Fruit fly (Drosophila melanogaster) whole organism, embryonic: ENCODE measurements around the gene CG44362.

Experiments used
- CG10209 ChIP-seq: fragments of 200-800 bp; sonication (Bioruptor generic); optimal IDR thresholded peaks from 3 replicates; lab custom pipeline; 2017; ENCODE audit warnings: missing biosample characterization, mild to moderate bottlenecking, missing genetic modification characterization, missing genetic modification reagents
- CG10274 ChIP-seq: fragments of 200-800 bp; sonication (Bioruptor generic); optimal IDR thresholded peaks from 3 replicates; lab custom pipeline; 2017; ENCODE audit warnings: missing biosample characterization, mild to moderate bottlenecking, missing genetic modification characterization
- CG10321 ChIP-seq: fragments of 200-800 bp; sonication (Bioruptor generic); IDR thresholded peaks from 2 replicates; pipeline ENCODE4 v1.3.6; 2022; ENCODE audit warnings: missing biosample characterization, missing genetic modification characterization
- CG11093 ChIP-seq: fragments of 200-800 bp; sonication (Bioruptor generic); IDR thresholded peaks from 3 replicates; pipeline ENCODE4 v1.3.6; 2022; ENCODE audit warnings: missing biosample characterization, missing genetic modification characterization
- CG11247 ChIP-seq: fragments of 200-800 bp; sonication (Bioruptor generic); IDR thresholded peaks from 2 replicates; pipeline ENCODE4 v1.3.6; 2022; ENCODE audit warnings: missing biosample characterization, missing genetic modification characterization
- CG13624 ChIP-seq: fragments of 200-800 bp; sonication (Bioruptor generic); optimal IDR thresholded peaks from 2 replicates; lab custom pipeline; 2016; ENCODE audit warnings: missing biosample characterization, missing genetic modification characterization
- CG15696 ChIP-seq: fragments of 200-800 bp; sonication (Bioruptor generic); optimal IDR thresholded peaks from 2 replicates; lab custom pipeline; 2019; ENCODE audit warnings: missing biosample characterization, mild to moderate bottlenecking, missing genetic modification characterization, moderate library complexity
- CG16813 ChIP-seq: fragments of 200-800 bp; sonication (Bioruptor generic); IDR thresholded peaks from 3 replicates; pipeline ENCODE4 v1.3.6; 2022; ENCODE audit warnings: missing biosample characterization, missing genetic modification characterization; ENCODE audit not compliant: partially characterized antibody
- CG17186 ChIP-seq: fragments of 200-800 bp; sonication (Bioruptor generic); optimal IDR thresholded peaks from 3 replicates; lab custom pipeline; 2017; ENCODE audit warnings: missing biosample characterization, missing genetic modification reagents, missing genetic modification characterization
- CG17568 ChIP-seq: fragments of 200-800 bp; sonication (Bioruptor generic); optimal IDR thresholded peaks from 2 replicates; lab custom pipeline; 2018; ENCODE audit warnings: missing biosample characterization, mild to moderate bottlenecking, missing genetic modification characterization, moderate library complexity
- CG18764 ChIP-seq: fragments of 200-800 bp; sonication (Bioruptor generic); optimal IDR thresholded peaks from 3 replicates; lab custom pipeline; 2016; ENCODE audit warnings: missing biosample characterization, missing genetic modification characterization
- CG2199 ChIP-seq: fragments of 200-800 bp; sonication (Bioruptor generic); IDR thresholded peaks from 3 replicates; pipeline ENCODE4 v1.3.6; 2022; ENCODE audit warnings: missing biosample characterization, missing genetic modification characterization
- CG2875 ChIP-seq: fragments of 200-800 bp; sonication (Bioruptor generic); optimal IDR thresholded peaks from 2 replicates; lab custom pipeline; 2017; ENCODE audit warnings: missing biosample characterization, mild to moderate bottlenecking, missing genetic modification characterization, missing genetic modification reagents
- CG7271 ChIP-seq: fragments of 200-800 bp; sonication (Bioruptor generic); optimal IDR thresholded peaks from 2 replicates; lab custom pipeline; 2018; ENCODE audit warnings: missing biosample characterization, mild to moderate bottlenecking, missing genetic modification characterization, moderate library complexity
- CG8924 ChIP-seq: fragments of 200-800 bp; optimal IDR thresholded peaks from 3 replicates; lab custom pipeline; 2019; ENCODE audit warnings: missing biosample characterization, mild to moderate bottlenecking, missing genetic modification characterization, moderate library complexity
- CG9817 ChIP-seq: fragments of 200-800 bp; sonication (Bioruptor generic); optimal IDR thresholded peaks from 2 replicates; lab custom pipeline; 2018; ENCODE audit warnings: missing biosample characterization, mild to moderate bottlenecking, missing genetic modification characterization, moderate library complexity
- D19B ChIP-seq: fragments of 200-800 bp; sonication (Bioruptor generic); optimal IDR thresholded peaks from 2 replicates; lab custom pipeline; 2017; ENCODE audit warnings: missing biosample characterization, mild to moderate bottlenecking, missing genetic modification characterization
- Dad ChIP-seq: fragments of 200-800 bp; sonication (Bioruptor generic); optimal IDR thresholded peaks from 3 replicates; lab custom pipeline; 2016; ENCODE audit warnings: missing biosample characterization, missing genetic modification characterization
- Dref ChIP-seq: fragments of 200-800 bp; sonication (Bioruptor generic); IDR thresholded peaks from 2 replicates; pipeline ENCODE4 v1.3.6; 2022; ENCODE audit warnings: missing biosample characterization, missing genetic modification characterization
- Fer1 ChIP-seq: fragments of 200-800 bp; sonication (Bioruptor generic); optimal IDR thresholded peaks from 2 replicates; lab custom pipeline; 2017; ENCODE audit warnings: missing biosample characterization, mild to moderate bottlenecking, missing genetic modification characterization
- GATAe ChIP-seq: fragments of 200-800 bp; sonication (Bioruptor generic); conservative IDR thresholded peaks from 2 replicates; pipeline ENCODE4 v1.3.6; 2022; ENCODE audit warnings: missing biosample characterization, missing genetic modification characterization
- HLH54F ChIP-seq: fragments of 200-800 bp; sonication (Bioruptor generic); optimal IDR thresholded peaks from 3 replicates; lab custom pipeline; 2016; ENCODE audit warnings: missing biosample characterization, missing genetic modification characterization
- Jarid2 ChIP-seq: fragments of 200-800 bp; sonication (Bioruptor generic); optimal IDR thresholded peaks from 3 replicates; lab custom pipeline; 2017; ENCODE audit warnings: mild to moderate bottlenecking, missing biosample characterization, missing genetic modification reagents, missing genetic modification characterization
- Lhr ChIP-seq: fragments of 200-800 bp; sonication (Bioruptor generic); optimal IDR thresholded peaks from 3 replicates; lab custom pipeline; 2017; ENCODE audit warnings: mild to moderate bottlenecking, missing biosample characterization, missing genetic modification reagents, missing genetic modification characterization
- Lpt ChIP-seq: fragments of >200 bp; optimal IDR thresholded peaks from 2 replicates; lab custom pipeline; 2018; ENCODE audit warnings: missing biosample characterization, missing genetic modification characterization
- NC2β ChIP-seq: fragments of 200-800 bp; sonication (Bioruptor generic); optimal IDR thresholded peaks from 2 replicates; lab custom pipeline; 2016; ENCODE audit warnings: missing biosample characterization, missing genetic modification characterization
- Ravus ChIP-seq: fragments of 200-800 bp; sonication (Bioruptor generic); IDR thresholded peaks from 2 replicates; pipeline ENCODE4 v1.3.6; 2022; ENCODE audit warnings: missing biosample characterization, missing genetic modification characterization
- Sox100B ChIP-seq: fragments of 200-800 bp; sonication (Bioruptor generic); optimal IDR thresholded peaks from 3 replicates; lab custom pipeline; 2018; ENCODE audit warnings: missing biosample characterization, mild to moderate bottlenecking, missing genetic modification characterization
- YL-1 ChIP-seq: fragments of 200-800 bp; sonication (Bioruptor generic); optimal IDR thresholded peaks from 3 replicates; lab custom pipeline; 2017; ENCODE audit warnings: missing biosample characterization, mild to moderate bottlenecking, missing genetic modification characterization
- az2 ChIP-seq: fragments of 200-800 bp; sonication (Bioruptor generic); optimal IDR thresholded peaks from 3 replicates; lab custom pipeline; 2016; ENCODE audit warnings: missing biosample characterization, missing genetic modification characterization
- btn ChIP-seq: fragments of 200-800 bp; sonication (Bioruptor generic); optimal IDR thresholded peaks from 2 replicates; lab custom pipeline; 2016; ENCODE audit warnings: missing biosample characterization, missing genetic modification characterization
- chinmo ChIP-seq: fragments of 200-800 bp; sonication (Bioruptor generic); IDR thresholded peaks from 4 replicates; pipeline ENCODE4 v1.3.6; 2022; ENCODE audit warnings: missing biosample characterization, missing genetic modification characterization; ENCODE audit not compliant: partially characterized antibody
- crol ChIP-seq: fragments of 200-800 bp; sonication (Bioruptor generic); IDR thresholded peaks from 2 replicates; pipeline ENCODE4 v1.3.6; 2022; ENCODE audit warnings: missing biosample characterization, missing genetic modification characterization
- emc ChIP-seq: fragments of 200-800 bp; sonication (Bioruptor generic); optimal IDR thresholded peaks from 2 replicates; lab custom pipeline; 2016; ENCODE audit warnings: missing biosample characterization, missing genetic modification characterization
- en ChIP-seq: fragments of 200-800 bp; sonication (Bioruptor generic); optimal IDR thresholded peaks from 2 replicates; lab custom pipeline; 2016; ENCODE audit warnings: missing biosample characterization, missing genetic modification characterization
- gt ChIP-seq: fragments of 200-800 bp; sonication (Bioruptor generic); IDR thresholded peaks from 2 replicates; pipeline ENCODE4 v1.3.6; 2022; ENCODE audit warnings: missing biosample characterization, missing genetic modification characterization
- ham ChIP-seq: fragments of 200-800 bp; sonication (Bioruptor generic); IDR thresholded peaks from 2 replicates; pipeline ENCODE4 v1.3.6; 2022; ENCODE audit warnings: missing biosample characterization, missing genetic modification characterization
- her ChIP-seq: fragments of 200-800 bp; sonication (Bioruptor generic); optimal IDR thresholded peaks from 2 replicates; lab custom pipeline; 2016; ENCODE audit warnings: missing biosample characterization, missing genetic modification characterization
- hkb ChIP-seq, 2 experiments: fragments of 200-800 bp in 1 of 2; fragments of >200 bp in 1 of 2; sonication (Bioruptor generic) in 1 of 2; IDR thresholded peaks in 1 of 2; optimal IDR thresholded peaks in 1 of 2; 2 replicates each; pipeline versions ENCODE4 v1.3.6 to Lab custom; 2017 to 2022; ENCODE audit warnings: missing biosample characterization in 1 of 2, missing genetic modification characterization in 1 of 2
- insv ChIP-seq, 2 experiments: fragments of 200-800 bp; sonication (Bioruptor generic); optimal IDR thresholded peaks; 3 replicates each; lab custom pipeline; 2016 to 2018; ENCODE audit warnings: missing biosample characterization in 2 of 2, missing genetic modification characterization in 2 of 2
- jigr1 ChIP-seq: fragments of 200-800 bp; sonication (Bioruptor generic); IDR thresholded peaks from 3 replicates; pipeline ENCODE4 v1.3.6; 2022; ENCODE audit warnings: missing biosample characterization, missing genetic modification characterization
- jing ChIP-seq: fragments of 200-800 bp; sonication (Bioruptor generic); optimal IDR thresholded peaks from 2 replicates; lab custom pipeline; 2018; ENCODE audit warnings: missing biosample characterization, mild to moderate bottlenecking, missing genetic modification characterization
- nmo ChIP-seq: fragments of 200-800 bp; sonication (Bioruptor generic); optimal IDR thresholded peaks from 2 replicates; lab custom pipeline; 2018; ENCODE audit warnings: missing biosample characterization, mild to moderate bottlenecking, missing genetic modification characterization, moderate library complexity
- pb ChIP-seq: fragments of 200-800 bp; sonication (Bioruptor generic); optimal IDR thresholded peaks from 3 replicates; lab custom pipeline; 2016; ENCODE audit warnings: missing biosample characterization, missing genetic modification characterization
- sens ChIP-seq: fragments of 200-800 bp; sonication (Bioruptor generic); peaks from one replicate; lab custom pipeline; 2016; ENCODE audit warnings: missing biosample characterization, missing genetic modification characterization
- sob ChIP-seq: fragments of 200-800 bp; sonication (Bioruptor generic); IDR thresholded peaks from 2 replicates; pipeline ENCODE4 v1.3.6; 2022; ENCODE audit warnings: missing biosample characterization, missing genetic modification characterization
- sqz ChIP-seq: fragments of 200-800 bp; sonication (Bioruptor generic); optimal IDR thresholded peaks from 3 replicates; lab custom pipeline; 2018; ENCODE audit warnings: missing biosample characterization, mild to moderate bottlenecking, missing genetic modification characterization
- trem ChIP-seq: fragments of 200-800 bp; optimal IDR thresholded peaks from 3 replicates; lab custom pipeline; 2019; ENCODE audit warnings: missing biosample characterization, mild to moderate bottlenecking, missing genetic modification characterization, moderate library complexity
- tup ChIP-seq: fragments of 200-800 bp; sonication (Bioruptor generic); optimal IDR thresholded peaks from 2 replicates; lab custom pipeline; 2016; ENCODE audit warnings: missing biosample characterization, mild to moderate bottlenecking, missing genetic modification characterization, moderate library complexity

The CG44362 gene

dm6 chr3L:11431251-11431925 is 34.0 kb downstream of the CG44362 start (continued):
- TF ChIP-seq tup (GFP tag; lab: Kevin White, UChicago) = peak; percentile 50
- no peak for TF ChIP-seq insv (GFP tag; optimal IDR thresholded peaks at IDR 0.05; lab: Kevin White, UChicago)
- peak; percentile 67 for TF ChIP-seq crol (GFP tag; lab: Robert Waterston, UW)
- peak; percentile 12 for TF ChIP-seq en (GFP tag; lab: Kevin White, UChicago)
- peak; percentile 66 for TF ChIP-seq CG2875 (GFP tag; lab: Kevin White, UChicago)
- TF ChIP-seq sob (GFP tag; lab: Robert Waterston, UW) = peak; percentile 86
- no peak for TF ChIP-seq btn (GFP tag; lab: Kevin White, UChicago)
- TF ChIP-seq CG10274 = peak; percentile 34
- TF ChIP-seq hkb (optimal IDR thresholded peaks at IDR 0.05; lab: Kevin White, UChicago) = no peak
- TF ChIP-seq hkb (GFP tag; IDR thresholded peaks at IDR 0.05; lab: Robert Waterston, UW) = peak; percentile 61
- peak; percentile 77 for TF ChIP-seq az2 (GFP tag; lab: Kevin White, UChicago)
- TF ChIP-seq HLH54F (GFP tag; lab: Kevin White, UChicago) = peak; percentile 70
- TF ChIP-seq ham (GFP tag; lab: Robert Waterston, UW) = peak; percentile 68; the same call in 1 of the 2 replicates
- peak; percentile 8 for TF ChIP-seq CG13624
- TF ChIP-seq CG10321 = peak; percentile 52; the same call in 1 of the 2 replicates
- no peak for TF ChIP-seq Dref
- TF ChIP-seq CG8924 = peak; percentile 36
- no peak for TF ChIP-seq CG17186 (GFP tag; lab: Kevin White, UChicago)
- peak; percentile 28 for TF ChIP-seq D19B (GFP tag; lab: Kevin White, UChicago)
- no peak for TF ChIP-seq GATAe
- peak; percentile 41 for TF ChIP-seq Dad
- TF ChIP-seq Lhr (GFP tag; lab: Kevin White, UChicago) = peak; percentile 12
- TF ChIP-seq jigr1 = peak; percentile 70; the same call in 2 of the 3 replicates
- TF ChIP-seq CG7271 = peak; percentile 15
- peak; percentile 14 for TF ChIP-seq Fer1 (GFP tag; lab: Kevin White, UChicago)
- TF ChIP-seq CG18764 (GFP tag; lab: Kevin White, UChicago) = no peak
- TF ChIP-seq nmo = peak; percentile 71
- TF ChIP-seq gt (GFP tag; lab: Robert Waterston, UW) = no peak
- TF ChIP-seq jing = peak; percentile 67
- TF ChIP-seq emc (GFP tag; lab: Kevin White, UChicago) = no peak
- no peak for TF ChIP-seq YL-1 (GFP tag; lab: Kevin White, UChicago)
- peak; percentile 20 for TF ChIP-seq CG15696 (tag; lab: Kevin White, UChicago)
- peak; percentile 26; the same call in 1 of the 2 replicates for TF ChIP-seq Ravus (GFP tag; lab: Robert Waterston, UW)
- TF ChIP-seq CG9817 (tag; lab: Kevin White, UChicago) = peak; percentile 84
- no peak for TF ChIP-seq her
- peak; percentile 10 for TF ChIP-seq Jarid2
- no peak for TF ChIP-seq chinmo (GFP tag; lab: Robert Waterston, UW)
- TF ChIP-seq sqz = peak; percentile 23
- TF ChIP-seq Lpt = no peak
- peak; percentile 56 for TF ChIP-seq NC2β (GFP tag; lab: Kevin White, UChicago)
- peak; percentile 95 for TF ChIP-seq sens (GFP tag; lab: Kevin White, UChicago)
- TF ChIP-seq CG17568 = peak; percentile 61
- peak; percentile 84 for TF ChIP-seq CG11247
- TF ChIP-seq CG16813 (GFP tag; lab: Robert Waterston, UW) = no peak
- TF ChIP-seq CG2199 (GFP tag; lab: Robert Waterston, UW) = peak; percentile 78; the same call in 1 of the 3 replicates
- peak; percentile 27 for TF ChIP-seq trem (tag; lab: Kevin White, UChicago)
- peak; percentile 78 for TF ChIP-seq CG10209 (GFP tag; lab: Kevin White, UChicago)
- TF ChIP-seq Sox100B (GFP tag; lab: Kevin White, UChicago) = peak; percentile 8
- TF ChIP-seq CG11093 (GFP tag; lab: Robert Waterston, UW) = peak; percentile 27; the same call in 1 of the 3 replicates
- no peak for TF ChIP-seq pb (GFP tag; lab: Kevin White, UChicago)
